Worm (Caenorhabditis elegans) whole organism, L4/young adult: Measurements from ENCODE around the gene C08F1.6.

Experiments used
- W03F9.2 ChIP-seq: fragments of 150-350 bp; optimal IDR thresholded peaks from 2 replicates; lab custom pipeline; 2014; ENCODE audit warnings: missing biosample characterization, missing genetic modification characterization
- dao-5 ChIP-seq: sonication (generic microtip); optimal IDR thresholded peaks from 2 replicates; lab custom pipeline; 2016; ENCODE audit warnings: missing genotype, missing genetic modification characterization, moderate library complexity, missing compliant biosample characterization
- him-1 ChIP-seq: sonication (generic microtip); optimal IDR thresholded peaks from 2 replicates; lab custom pipeline; 2016; ENCODE audit warnings: missing genotype, missing genetic modification reagents, missing genetic modification characterization, missing compliant biosample characterization

C08F1.6 gene

ce11 chrII:1744183-1744582, 43.8 kb downstream of the C08F1.6 start, which contains the start of gene clec-19:
TSS of gene clec-19 (plus strand) at chrII:1744483.
- no peak for TF ChIP-seq him-1 (tag; lab: Kevin White, UChicago)
- no peak for TF ChIP-seq W03F9.2 (tag; lab: Kevin White, UChicago)
- TF ChIP-seq dao-5 (tag; lab: Kevin White, UChicago), result no peak

ce11 chrII:1742535-1742934, 45.5 kb downstream of the C08F1.6 start, which contains the start of gene F36H5.12:
TSS of gene F36H5.12 (plus strand) at chrII:1742835.
- TF ChIP-seq him-1 (tag; lab: Kevin White, UChicago) (no peak), W03F9.2 (tag; lab: Kevin White, UChicago) (no peak)

DNA sequence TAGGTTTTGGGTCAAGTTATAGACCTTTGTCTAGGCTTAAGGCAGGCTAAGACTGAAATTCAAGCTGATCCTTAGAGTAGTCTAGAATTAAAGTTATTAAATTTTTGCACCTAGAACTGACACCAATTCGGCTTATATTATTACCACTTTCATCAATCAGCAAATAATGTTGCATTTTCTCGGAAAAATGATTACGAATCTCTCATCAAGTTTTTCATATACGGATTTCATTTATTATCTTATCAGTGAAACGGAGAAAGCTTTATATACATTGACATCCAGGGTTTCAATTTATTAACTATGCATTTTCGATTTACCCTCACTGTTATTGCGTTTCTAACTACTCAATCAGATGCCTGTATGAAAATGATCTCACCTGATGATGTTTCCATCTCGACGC, 46.7 kb downstream of the C08F1.6 start, which contains the start of gene K07G6.1:
Gene K07G6.1 (plus strand): TSS at position 301 of the 400 bp plus-strand sequence.
- TF ChIP-seq W03F9.2 (tag; lab: Kevin White, UChicago) (no peak), him-1 (tag; lab: Kevin White, UChicago) (no peak), dao-5 (tag; lab: Kevin White, UChicago) (no peak)

DNA sequence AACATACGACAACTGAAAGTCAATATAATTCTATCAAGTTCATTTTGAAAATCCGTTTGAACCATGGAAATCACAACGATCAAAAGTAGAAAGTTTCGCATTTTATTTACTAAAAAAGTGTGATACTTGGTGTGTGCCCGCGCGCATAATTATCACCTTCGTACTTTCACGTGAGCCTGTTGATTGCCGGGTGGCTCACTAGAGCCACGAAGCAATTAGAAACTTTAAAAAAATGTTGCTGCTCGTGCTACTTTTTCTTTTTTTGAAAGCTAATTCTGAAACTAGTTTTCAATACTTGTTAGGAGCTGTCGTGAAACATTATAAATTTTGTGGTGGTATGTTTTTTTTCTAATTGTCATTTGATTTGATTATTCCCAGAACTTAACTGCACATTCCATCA, 49.1 kb downstream of the C08F1.6 start, which contains the start of the genes irld-9 and irld-33:
Gene irld-9 (minus strand): TSS at position 101 of the 400 bp plus-strand sequence.
Gene irld-33 (plus strand): TSS at position 209 of the 400 bp plus-strand sequence.
- TF ChIP-seq him-1 (tag; lab: Kevin White, UChicago) (no peak), W03F9.2 (tag; lab: Kevin White, UChicago) (no peak), dao-5 (tag; lab: Kevin White, UChicago) (no peak)
